Worm (Caenorhabditis elegans) whole organism, L2 larva: ENCODE data around the gene F58A6.2.
A peak's percentile ranks its signal among the peaks of the same experiment; 100 is the strongest.

Source experiments
- C34F6.9 ChIP-seq: fragments of 150-350 bp; optimal IDR thresholded peaks from 2 replicates; lab custom pipeline; 2014; ENCODE audit warnings: missing biosample characterization, missing genetic modification characterization
- F13H6.1 ChIP-seq: sonication (generic microtip); optimal IDR thresholded peaks from 2 replicates; lab custom pipeline; 2016; ENCODE audit warnings: missing genetic modification characterization, missing compliant biosample characterization
- R02D3.7 ChIP-seq: fragments of 150-350 bp; optimal IDR thresholded peaks from 2 replicates; lab custom pipeline; 2014; ENCODE audit warnings: missing biosample characterization, missing genetic modification characterization
- Y55F3AM.14 ChIP-seq: fragments of 200-800 bp; sonication (Bioruptor generic); optimal IDR thresholded peaks from 2 replicates; lab custom pipeline; 2018; ENCODE audit warnings: mild to moderate bottlenecking, missing genetic modification characterization, missing compliant biosample characterization
- ZK546.5 ChIP-seq: sonication (generic microtip); optimal IDR thresholded peaks from 2 replicates; lab custom pipeline; 2017; ENCODE audit warnings: missing biosample characterization, missing genetic modification characterization
- alr-1 ChIP-seq: fragments of 150-350 bp; optimal IDR thresholded peaks from 2 replicates; lab custom pipeline; 2014; ENCODE audit warnings: missing biosample characterization, missing genetic modification characterization
- aly-2 ChIP-seq: fragments of 150-350 bp; optimal IDR thresholded peaks from 2 replicates; lab custom pipeline; 2014; ENCODE audit warnings: missing biosample characterization, missing genetic modification characterization
- ama-1 ChIP-seq: fragments of 150-350 bp; optimal IDR thresholded peaks from 2 replicates; lab custom pipeline; 2018; ENCODE audit warnings: inconsistent platforms
- blmp-1 ChIP-seq: sonication (generic microtip); optimal IDR thresholded peaks from 2 replicates; lab custom pipeline; 2017; ENCODE audit warnings: missing genetic modification characterization, mild to moderate bottlenecking, missing compliant biosample characterization, antibody characterized with exemption, moderate library complexity; ENCODE audit not compliant: insufficient read depth
- ceh-16 ChIP-seq: fragments of 150-350 bp; optimal IDR thresholded peaks from 2 replicates; lab custom pipeline; 2014; ENCODE audit warnings: missing biosample characterization, missing genetic modification characterization
- ceh-82 ChIP-seq: fragments of 150-350 bp; optimal IDR thresholded peaks from 2 replicates; lab custom pipeline; 2014; ENCODE audit warnings: missing biosample characterization, missing genetic modification characterization
- crh-2 ChIP-seq: sonication (generic microtip); optimal IDR thresholded peaks from 2 replicates; lab custom pipeline; 2017; ENCODE audit warnings: missing biosample characterization, missing genetic modification characterization
- dmd-4 ChIP-seq: sonication (generic microtip); optimal IDR thresholded peaks from 2 replicates; lab custom pipeline; 2017; ENCODE audit warnings: missing biosample characterization, missing genetic modification characterization
- egl-27 ChIP-seq: sonication (generic microtip); optimal IDR thresholded peaks from 3 replicates; lab custom pipeline; 2017; ENCODE audit warnings: missing biosample characterization, missing genetic modification reagents, missing genetic modification characterization
- elt-1 ChIP-seq: fragments of 150-350 bp; optimal IDR thresholded peaks from 2 replicates; lab custom pipeline; 2014; ENCODE audit warnings: missing biosample characterization, missing genetic modification characterization
- elt-3 ChIP-seq: sonication (generic microtip); optimal IDR thresholded peaks from 2 replicates; lab custom pipeline; 2017; ENCODE audit warnings: missing biosample characterization, missing genetic modification characterization
- fos-1 ChIP-seq: fragments of 150-350 bp; optimal IDR thresholded peaks from 2 replicates; lab custom pipeline; 2014; ENCODE audit warnings: missing biosample characterization, missing genetic modification characterization
- gmeb-1 ChIP-seq: fragments of 150-350 bp; optimal IDR thresholded peaks from 2 replicates; lab custom pipeline; 2014; ENCODE audit warnings: missing biosample characterization, missing genetic modification characterization
- lin-11 ChIP-seq: fragments of 150-350 bp; sonication (generic microtip); optimal IDR thresholded peaks from 2 replicates; lab custom pipeline; 2014; ENCODE audit warnings: missing biosample characterization, missing genetic modification characterization, inconsistent platforms, mixed read lengths
- lin-13 ChIP-seq: fragments of 150-350 bp; optimal IDR thresholded peaks from 2 replicates; lab custom pipeline; 2014; ENCODE audit warnings: missing biosample characterization, missing genetic modification reagents, missing genetic modification characterization
- lin-39 ChIP-seq: fragments of 150-350 bp; optimal IDR thresholded peaks from 2 replicates; lab custom pipeline; 2014; ENCODE audit warnings: missing biosample characterization, missing genetic modification reagents, missing genetic modification characterization
- lsy-2 ChIP-seq, 2 experiments: fragments of 150-350 bp in 1 of 2; sonication (generic microtip) in 1 of 2; optimal IDR thresholded peaks; 2 replicates each; lab custom pipeline; 2014 to 2017; ENCODE audit warnings: missing biosample characterization in 2 of 2, missing genetic modification characterization in 2 of 2
- mab-5 ChIP-seq: fragments of 150-350 bp; optimal IDR thresholded peaks from 2 replicates; lab custom pipeline; 2014; ENCODE audit warnings: missing biosample characterization, missing genetic modification characterization
- mbf-1 ChIP-seq: sonication (generic microtip); optimal IDR thresholded peaks from 2 replicates; lab custom pipeline; 2017; ENCODE audit warnings: missing biosample characterization, missing genetic modification characterization
- mdl-1 ChIP-seq, 2 experiments: fragments of 150-350 bp in 1 of 2; sonication (generic microtip) in 1 of 2; optimal IDR thresholded peaks; 2 replicates each; lab custom pipeline; 2017; ENCODE audit warnings: missing biosample characterization in 2 of 2, missing genetic modification characterization in 2 of 2
- nhr-10 ChIP-seq: sonication (generic microtip); optimal IDR thresholded peaks from 2 replicates; lab custom pipeline; 2017; ENCODE audit warnings: missing biosample characterization, missing genetic modification characterization
- nhr-11 ChIP-seq: fragments of 150-350 bp; optimal IDR thresholded peaks from 2 replicates; lab custom pipeline; 2014; ENCODE audit warnings: missing biosample characterization, missing genetic modification characterization
- nhr-12 ChIP-seq: fragments of 150-350 bp; optimal IDR thresholded peaks from 2 replicates; lab custom pipeline; 2014; ENCODE audit warnings: missing biosample characterization, missing genetic modification characterization
- nhr-129 ChIP-seq: fragments of 150-350 bp; optimal IDR thresholded peaks from 2 replicates; lab custom pipeline; 2014; ENCODE audit warnings: missing biosample characterization, missing genetic modification characterization
- nhr-21 ChIP-seq: fragments of 150-350 bp; optimal IDR thresholded peaks from 2 replicates; lab custom pipeline; 2014; ENCODE audit warnings: missing biosample characterization, missing genetic modification characterization
- nhr-23 ChIP-seq: fragments of 150-350 bp; optimal IDR thresholded peaks from 2 replicates; lab custom pipeline; 2014; ENCODE audit warnings: missing biosample characterization, missing genetic modification reagents, missing genetic modification characterization
- nhr-237 ChIP-seq: fragments of 150-350 bp; optimal IDR thresholded peaks from 2 replicates; lab custom pipeline; 2014; ENCODE audit warnings: missing biosample characterization, missing genetic modification characterization
- nhr-25 ChIP-seq: fragments of 150-350 bp; sonication (generic microtip); optimal IDR thresholded peaks from 3 replicates; lab custom pipeline; 2014; ENCODE audit warnings: missing biosample characterization, missing genetic modification characterization
- nhr-6 ChIP-seq: fragments of 150-350 bp; optimal IDR thresholded peaks from 2 replicates; lab custom pipeline; 2014; ENCODE audit warnings: missing biosample characterization, missing genetic modification characterization
- nhr-77 ChIP-seq: fragments of 150-350 bp; optimal IDR thresholded peaks from 2 replicates; lab custom pipeline; 2014; ENCODE audit warnings: missing biosample characterization, missing genetic modification characterization
- peb-1 ChIP-seq: fragments of 150-350 bp; optimal IDR thresholded peaks from 2 replicates; lab custom pipeline; 2014; ENCODE audit warnings: missing biosample characterization, missing genetic modification characterization
- sem-4 ChIP-seq: fragments of 150-350 bp; optimal IDR thresholded peaks from 2 replicates; lab custom pipeline; 2014; ENCODE audit warnings: missing biosample characterization, missing genetic modification reagents, missing genetic modification characterization
- skn-1 ChIP-seq: sonication (generic microtip); optimal IDR thresholded peaks from 2 replicates; lab custom pipeline; 2017; ENCODE audit warnings: missing biosample characterization, missing genetic modification characterization
- sma-3 ChIP-seq: sonication (generic microtip); optimal IDR thresholded peaks from 2 replicates; lab custom pipeline; 2016; ENCODE audit warnings: missing genetic modification reagents, missing genetic modification characterization, missing compliant biosample characterization
- sma-9 ChIP-seq, 2 experiments: fragments of 150-350 bp in 1 of 2; sonication (generic microtip) in 1 of 2; optimal IDR thresholded peaks; 2 replicates each; lab custom pipeline; 2014 to 2016; ENCODE audit warnings: missing genetic modification characterization in 2 of 2, mild to moderate bottlenecking in 1 of 2, missing biosample characterization in 1 of 2, missing compliant biosample characterization in 1 of 2, missing genetic modification reagents in 1 of 2, moderate library complexity in 1 of 2
- snpc-4 ChIP-seq: fragments of 150-350 bp; optimal IDR thresholded peaks from 2 replicates; lab custom pipeline; 2014; ENCODE audit warnings: missing biosample characterization, missing genetic modification characterization
- unc-39 ChIP-seq: fragments of 150-350 bp; optimal IDR thresholded peaks from 2 replicates; lab custom pipeline; 2014; ENCODE audit warnings: missing biosample characterization, missing genetic modification characterization
- unc-55 ChIP-seq: fragments of 150-350 bp; sonication (generic microtip); optimal IDR thresholded peaks from 3 replicates; lab custom pipeline; 2014; ENCODE audit warnings: missing biosample characterization, missing genetic modification reagents, missing genetic modification characterization
- unc-62 ChIP-seq: fragments of 150-350 bp; optimal IDR thresholded peaks from 2 replicates; lab custom pipeline; 2014; ENCODE audit warnings: missing biosample characterization, missing genetic modification reagents, missing genetic modification characterization
- zag-1 ChIP-seq: fragments of 150-350 bp; optimal IDR thresholded peaks from 2 replicates; lab custom pipeline; 2014; ENCODE audit warnings: missing biosample characterization, missing genetic modification characterization
- ztf-1 ChIP-seq: fragments of 200-800 bp; sonication (Bioruptor generic); conservative IDR thresholded peaks from 2 replicates; pipeline ENCODE4 v1.3.6; 2022; ENCODE audit warnings: missing genetic modification characterization, missing compliant biosample characterization
- ztf-11 ChIP-seq: sonication (generic microtip); optimal IDR thresholded peaks from 2 replicates; lab custom pipeline; 2017; ENCODE audit warnings: missing biosample characterization, missing genetic modification characterization
- ztf-4 ChIP-seq: fragments of 150-350 bp; optimal IDR thresholded peaks from 2 replicates; lab custom pipeline; 2014; ENCODE audit warnings: missing biosample characterization, missing genetic modification characterization

F58A6.2 gene

ce11 chrII:5181497-5181896, 45.0 kb downstream of the F58A6.2 start:
- peak; percentile 22 for TF ChIP-seq sma-3 (GFP tag; lab: Kevin White, UChicago)
- no peak for TF ChIP-seq gmeb-1 (tag; lab: Kevin White, UChicago)
- TF ChIP-seq nhr-237 (tag; lab: Kevin White, UChicago), result no peak
- no peak for TF ChIP-seq elt-1 (tag; lab: Kevin White, UChicago)
- no peak for TF ChIP-seq R02D3.7 (tag; lab: Kevin White, UChicago)
- TF ChIP-seq ceh-82 (tag; lab: Kevin White, UChicago), result no peak
- TF ChIP-seq alr-1 (tag; lab: Kevin White, UChicago), result no peak
- no peak for TF ChIP-seq unc-62 (GFP tag; lab: Kevin White, UChicago)
- TF ChIP-seq ztf-4 (tag; lab: Kevin White, UChicago), result no peak
- TF ChIP-seq elt-3 (tag; lab: Kevin White, UChicago), result no peak
- no peak for TF ChIP-seq ztf-1
- peak; percentile 56 for TF ChIP-seq sem-4
- TF ChIP-seq F13H6.1 (tag; lab: Kevin White, UChicago), result peak; percentile 80
- peak; percentile 55 for TF ChIP-seq lin-13 (GFP tag; lab: Kevin White, UChicago)
- no peak for TF ChIP-seq nhr-11 (tag; lab: Kevin White, UChicago)
- TF ChIP-seq lsy-2 (tag; optimal IDR thresholded peaks at IDR 0.05; lab: Kevin White, UChicago), result peak; percentile 18 to 74
- TF ChIP-seq zag-1 (tag; lab: Kevin White, UChicago), result peak; percentile 71
- TF ChIP-seq egl-27, result peak; percentile 54
- TF ChIP-seq mbf-1, result no peak
- peak; percentile 62 for TF ChIP-seq snpc-4 (tag; lab: Kevin White, UChicago)
- TF ChIP-seq nhr-129 (tag; lab: Kevin White, UChicago), result peak; percentile 77
- TF ChIP-seq ceh-16 (tag; lab: Kevin White, UChicago), result no peak
- peak; percentile 6 for TF ChIP-seq ZK546.5 (tag; lab: Kevin White, UChicago)
- TF ChIP-seq nhr-23, result no peak
- TF ChIP-seq crh-2 (tag; lab: Kevin White, UChicago), result no peak
- no peak for TF ChIP-seq skn-1
- peak; percentile 49 for TF ChIP-seq lin-11
- no peak for TF ChIP-seq unc-39 (tag; lab: Kevin White, UChicago)
- TF ChIP-seq Y55F3AM.14 (GFP tag; lab: Kevin White, UChicago), result peak; percentile 69
- no peak for TF ChIP-seq nhr-12 (tag; lab: Kevin White, UChicago)
- TF ChIP-seq nhr-10 (tag; lab: Kevin White, UChicago), result no peak
- no peak for TF ChIP-seq peb-1 (tag; lab: Kevin White, UChicago)
- TF ChIP-seq aly-2 (tag; lab: Kevin White, UChicago), result no peak
- peak; percentile 61 for TF ChIP-seq unc-55
- no peak for TF ChIP-seq ama-1 (lab: Kevin White, UChicago)
- peak; percentile 74 for TF ChIP-seq blmp-1 (tag; lab: Kevin White, UChicago)
- peak; percentile 72 for TF ChIP-seq C34F6.9 (tag; lab: Kevin White, UChicago)
- no peak for TF ChIP-seq mab-5 (tag; lab: Kevin White, UChicago)
- TF ChIP-seq sma-9 (GFP tag; optimal IDR thresholded peaks at IDR 0.05; lab: Kevin White, UChicago), result peak; percentile 79
- no peak for TF ChIP-seq sma-9 (tag; optimal IDR thresholded peaks at IDR 0.05; lab: Kevin White, UChicago)
- peak; percentile 51 for TF ChIP-seq nhr-25 (tag; lab: Kevin White, UChicago)
- TF ChIP-seq mdl-1 (tag; optimal IDR thresholded peaks at IDR 0.05; lab: Kevin White, UChicago), result peak; percentile 75 to 85
- no peak for TF ChIP-seq dmd-4
- no peak for TF ChIP-seq ztf-11 (tag; lab: Kevin White, UChicago)
- TF ChIP-seq nhr-21 (tag; lab: Kevin White, UChicago), result peak; percentile 34
- TF ChIP-seq nhr-77 (tag; lab: Kevin White, UChicago), result no peak
- no peak for TF ChIP-seq nhr-6
- TF ChIP-seq lin-39 (tag; lab: Kevin White, UChicago), result no peak
- peak; percentile 48 for TF ChIP-seq fos-1 (tag; lab: Kevin White, UChicago)
